Fruit fly (Drosophila melanogaster) whole organism, embryonic: ENCODE results near the gene mRpL48.

Experiments
- Ada2b ChIP-seq: fragments of 200-800 bp; sonication (Bioruptor generic); IDR thresholded peaks from 2 replicates; pipeline ENCODE4 v1.3.6; 2022; ENCODE audit warnings: missing biosample characterization, missing genetic modification characterization
- Bteb2 ChIP-seq: fragments of 200-800 bp; sonication (Bioruptor generic); optimal IDR thresholded peaks from 2 replicates; lab custom pipeline; 2016; ENCODE audit warnings: missing biosample characterization, missing genetic modification characterization
- CG10321 ChIP-seq: fragments of 200-800 bp; sonication (Bioruptor generic); IDR thresholded peaks from 2 replicates; pipeline ENCODE4 v1.3.6; 2022; ENCODE audit warnings: missing biosample characterization, missing genetic modification characterization
- CG13287 ChIP-seq: fragments of 200-800 bp; sonication (Bioruptor generic); IDR thresholded peaks from 2 replicates; pipeline ENCODE4 v1.3.6; 2022; ENCODE audit warnings: missing biosample characterization, missing genetic modification characterization; ENCODE audit not compliant: partially characterized antibody
- CG13296 ChIP-seq: fragments of 200-800 bp; sonication (Bioruptor generic); optimal IDR thresholded peaks from 3 replicates; lab custom pipeline; 2018; ENCODE audit warnings: missing biosample characterization, mild to moderate bottlenecking, missing genetic modification characterization
- CG14710 ChIP-seq: fragments of 200-800 bp; sonication (Bioruptor generic); optimal IDR thresholded peaks from 3 replicates; lab custom pipeline; 2019; ENCODE audit warnings: missing biosample characterization, mild to moderate bottlenecking, missing genetic modification characterization, moderate library complexity
- CG15601 ChIP-seq: fragments of 200-800 bp; sonication (Bioruptor generic); optimal IDR thresholded peaks from 3 replicates; lab custom pipeline; 2019; ENCODE audit warnings: missing biosample characterization, mild to moderate bottlenecking, missing genetic modification characterization, moderate library complexity
- CG2129 ChIP-seq: fragments of 200-800 bp; sonication (Bioruptor generic); IDR thresholded peaks from 2 replicates; pipeline ENCODE4 v1.3.6; 2022; ENCODE audit warnings: missing biosample characterization, missing genetic modification characterization; ENCODE audit not compliant: partially characterized antibody
- CG2678 ChIP-seq: fragments of 200-800 bp; sonication (Bioruptor generic); optimal IDR thresholded peaks from 3 replicates; lab custom pipeline; 2019; ENCODE audit warnings: missing biosample characterization, mild to moderate bottlenecking, missing genetic modification characterization, moderate library complexity
- CG2712 ChIP-seq: fragments of 200-800 bp; optimal IDR thresholded peaks from 3 replicates; lab custom pipeline; 2019; ENCODE audit warnings: missing biosample characterization, mild to moderate bottlenecking, missing genetic modification characterization, moderate library complexity
- CG31224 ChIP-seq: fragments of 200-800 bp; sonication (Bioruptor generic); IDR thresholded peaks from 2 replicates; pipeline ENCODE4 v1.3.6; 2022; ENCODE audit warnings: missing biosample characterization, missing genetic modification characterization
- CG3281 ChIP-seq: fragments of 200-800 bp; sonication (Bioruptor generic); optimal IDR thresholded peaks from 3 replicates; lab custom pipeline; 2017; ENCODE audit warnings: missing biosample characterization, mild to moderate bottlenecking, missing genetic modification characterization
- CG43689 ChIP-seq: fragments of 200-800 bp; sonication (Bioruptor generic); IDR thresholded peaks from 2 replicates; pipeline ENCODE4 v1.3.6; 2022; ENCODE audit warnings: missing biosample characterization, missing genetic modification characterization
- CG4730 ChIP-seq: fragments of 200-800 bp; sonication (Bioruptor generic); IDR thresholded peaks from 2 replicates; pipeline ENCODE4 v1.3.6; 2022; ENCODE audit warnings: missing biosample characterization, missing genetic modification characterization
- CG6683 ChIP-seq: fragments of 200-800 bp; sonication (Bioruptor generic); optimal IDR thresholded peaks from 2 replicates; lab custom pipeline; 2017; ENCODE audit warnings: missing biosample characterization, mild to moderate bottlenecking, missing genetic modification characterization, missing genetic modification reagents
- CG8290 ChIP-seq, 3 experiments: fragments of 200-800 bp; sonication (Bioruptor generic); optimal IDR thresholded peaks; 2 replicates each; lab custom pipeline; 2016 to 2019; ENCODE audit warnings: missing biosample characterization in 3 of 3, missing genetic modification characterization in 3 of 3, mild to moderate bottlenecking in 2 of 3, moderate library complexity in 1 of 3
- CG9437 ChIP-seq: fragments of 200-800 bp; sonication (Bioruptor generic); optimal IDR thresholded peaks from 2 replicates; lab custom pipeline; 2018; ENCODE audit warnings: missing biosample characterization, mild to moderate bottlenecking, missing genetic modification characterization
- Doc3 ChIP-seq: fragments of 200-800 bp; sonication (Bioruptor generic); IDR thresholded peaks from 3 replicates; pipeline ENCODE4 v1.3.6; 2022; ENCODE audit warnings: missing biosample characterization, missing genetic modification characterization; ENCODE audit not compliant: partially characterized antibody
- Fer3 ChIP-seq: fragments of 200-800 bp; sonication (Bioruptor generic); optimal IDR thresholded peaks from 2 replicates; lab custom pipeline; 2018; ENCODE audit warnings: missing biosample characterization, mild to moderate bottlenecking, missing genetic modification characterization, moderate library complexity
- HmgZ ChIP-seq: fragments of 200-800 bp; sonication (Bioruptor generic); optimal IDR thresholded peaks from 2 replicates; lab custom pipeline; 2018; ENCODE audit warnings: missing biosample characterization, mild to moderate bottlenecking, missing genetic modification characterization
- Hr78 ChIP-seq, 2 experiments: fragments of 200-800 bp in 1 of 2; fragments of >200 bp in 1 of 2; sonication (Bioruptor generic) in 1 of 2; optimal IDR thresholded peaks; 2 replicates each; lab custom pipeline; 2017 to 2019; ENCODE audit warnings: missing biosample characterization in 2 of 2, missing genetic modification characterization in 2 of 2, mild to moderate bottlenecking in 1 of 2, moderate library complexity in 1 of 2
- Med ChIP-seq: fragments of 200-800 bp; sonication (Bioruptor generic); peaks from one replicate; lab custom pipeline; 2016; ENCODE audit warnings: missing biosample characterization, missing genetic modification characterization, mild to moderate bottlenecking, inconsistent platforms, moderate library complexity
- Oli ChIP-seq: fragments of 200-800 bp; sonication (Bioruptor generic); optimal IDR thresholded peaks from 2 replicates; lab custom pipeline; 2018; ENCODE audit warnings: missing biosample characterization, mild to moderate bottlenecking, missing genetic modification characterization, moderate library complexity
- Pdp1 ChIP-seq, 2 experiments: fragments of 200-800 bp; sonication (Bioruptor generic); optimal IDR thresholded peaks; 3 replicates each; lab custom pipeline; 2016; ENCODE audit warnings: missing biosample characterization in 2 of 2, missing genetic modification characterization in 2 of 2, mild to moderate bottlenecking in 1 of 2, moderate library complexity in 1 of 2
- ara ChIP-seq: fragments of 200-800 bp; sonication (Bioruptor generic); IDR thresholded peaks from 2 replicates; pipeline ENCODE4 v1.3.6; 2022; ENCODE audit warnings: missing biosample characterization, missing genetic modification characterization
- bsh ChIP-seq, 2 experiments: fragments of 200-800 bp; sonication (Bioruptor generic); optimal IDR thresholded peaks; 2 replicates each; lab custom pipeline; 2017 to 2018; ENCODE audit warnings: mild to moderate bottlenecking in 2 of 2, missing biosample characterization in 2 of 2, missing genetic modification characterization in 2 of 2, moderate library complexity in 1 of 2
- chinmo ChIP-seq: fragments of 200-800 bp; sonication (Bioruptor generic); IDR thresholded peaks from 4 replicates; pipeline ENCODE4 v1.3.6; 2022; ENCODE audit warnings: missing biosample characterization, missing genetic modification characterization; ENCODE audit not compliant: partially characterized antibody
- da ChIP-seq: fragments of 200-800 bp; sonication (Bioruptor generic); optimal IDR thresholded peaks from 2 replicates; lab custom pipeline; 2016; ENCODE audit warnings: missing biosample characterization, missing genetic modification characterization
- esg ChIP-seq: fragments of 200-800 bp; sonication (Bioruptor generic); conservative IDR thresholded peaks from 2 replicates; pipeline ENCODE4 v1.3.6; 2022; ENCODE audit warnings: missing biosample characterization, missing genetic modification characterization
- exex ChIP-seq: fragments of 200-800 bp; sonication (Bioruptor generic); optimal IDR thresholded peaks from 4 replicates; lab custom pipeline; 2018; ENCODE audit warnings: missing biosample characterization, mild to moderate bottlenecking, missing genetic modification characterization, moderate library complexity
- fru ChIP-seq: fragments of >200 bp; optimal IDR thresholded peaks from 2 replicates; lab custom pipeline; 2017
- gem ChIP-seq: fragments of 200-800 bp; sonication (Bioruptor generic); optimal IDR thresholded peaks from 2 replicates; lab custom pipeline; 2019; ENCODE audit warnings: missing biosample characterization, mild to moderate bottlenecking, missing genetic modification characterization, moderate library complexity
- gsb ChIP-seq: fragments of 200-800 bp; sonication (Bioruptor generic); IDR thresholded peaks from 2 replicates; pipeline ENCODE4 v1.3.6; 2022; ENCODE audit warnings: missing biosample characterization, missing genetic modification characterization
- insv ChIP-seq, 2 experiments: fragments of 200-800 bp; sonication (Bioruptor generic); optimal IDR thresholded peaks; 3 replicates each; lab custom pipeline; 2016 to 2018; ENCODE audit warnings: missing biosample characterization in 2 of 2, missing genetic modification characterization in 2 of 2
- kni ChIP-seq: fragments of 200-800 bp; sonication (Bioruptor generic); optimal IDR thresholded peaks from 3 replicates; lab custom pipeline; 2017; ENCODE audit warnings: mild to moderate bottlenecking, missing biosample characterization, missing genetic modification reagents, missing genetic modification characterization
- lab ChIP-seq: fragments of 200-800 bp; sonication (Bioruptor generic); optimal IDR thresholded peaks from 3 replicates; lab custom pipeline; 2017; ENCODE audit warnings: missing biosample characterization, missing genetic modification characterization, mild to moderate bottlenecking, moderate library complexity, missing genetic modification reagents
- org-1 ChIP-seq: fragments of 200-800 bp; sonication (Bioruptor generic); optimal IDR thresholded peaks from 2 replicates; lab custom pipeline; 2017; ENCODE audit warnings: missing biosample characterization, missing genetic modification characterization
- otp ChIP-seq: fragments of 200-800 bp; sonication (Bioruptor generic); IDR thresholded peaks from 3 replicates; pipeline ENCODE4, ENCODE4 v1.3.6; 2022; ENCODE audit warnings: missing biosample characterization, missing genetic modification characterization
- pfk ChIP-seq: fragments of 200-800 bp; sonication (Bioruptor generic); optimal IDR thresholded peaks from 2 replicates; lab custom pipeline; 2018; ENCODE audit warnings: missing biosample characterization, mild to moderate bottlenecking, missing genetic modification characterization, moderate library complexity
- row ChIP-seq: fragments of 200-800 bp; sonication (Bioruptor generic); IDR thresholded peaks from 3 replicates; pipeline ENCODE4 v1.3.6; 2022; ENCODE audit warnings: missing biosample characterization, missing genetic modification characterization
- seq ChIP-seq: fragments of 200-800 bp; sonication (Bioruptor generic); IDR thresholded peaks from 2 replicates; pipeline ENCODE4 v1.3.6; 2022; ENCODE audit warnings: missing biosample characterization, missing genetic modification characterization
- sug ChIP-seq: fragments of 200-800 bp; optimal IDR thresholded peaks from 2 replicates; lab custom pipeline; 2019; ENCODE audit warnings: missing biosample characterization, mild to moderate bottlenecking, missing genetic modification characterization, moderate library complexity
- tup ChIP-seq: fragments of 200-800 bp; sonication (Bioruptor generic); optimal IDR thresholded peaks from 2 replicates; lab custom pipeline; 2016; ENCODE audit warnings: missing biosample characterization, mild to moderate bottlenecking, missing genetic modification characterization, moderate library complexity
- vvl ChIP-seq: fragments of 200-800 bp; sonication (Bioruptor generic); IDR thresholded peaks from 2 replicates; pipeline ENCODE4 v1.3.6; 2022; ENCODE audit warnings: missing biosample characterization, missing genetic modification characterization
- wor ChIP-seq: fragments of 200-800 bp; sonication (Bioruptor generic); IDR thresholded peaks from 2 replicates; pipeline ENCODE4 v1.3.6; 2022; ENCODE audit warnings: missing biosample characterization, missing genetic modification characterization
- zfh1 ChIP-seq: fragments of 200-800 bp; sonication (Bioruptor generic); IDR thresholded peaks from 3 replicates; pipeline ENCODE4 v1.3.6; 2022; ENCODE audit warnings: missing biosample characterization, missing genetic modification characterization

mRpL48 gene

DNA sequence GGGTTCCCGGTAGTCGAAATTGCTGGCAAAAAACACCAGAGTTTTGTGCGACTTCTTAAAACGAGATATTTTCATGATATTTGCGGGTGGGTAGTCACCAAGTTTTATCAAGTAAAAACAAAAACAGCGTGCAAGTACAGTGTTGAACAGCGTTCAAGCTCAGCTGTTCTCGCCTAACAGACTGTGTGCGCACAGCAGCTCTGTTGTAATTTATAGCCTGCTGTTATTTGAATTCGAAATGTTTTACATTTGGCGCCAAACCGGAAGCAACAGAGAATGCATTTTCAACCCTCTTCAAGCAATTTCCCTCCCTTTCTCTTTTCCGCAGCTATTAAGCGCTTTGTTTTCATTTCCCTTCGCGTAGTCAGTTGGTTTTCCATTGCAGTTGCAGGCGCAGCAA, 21.9 kb downstream of the mRpL48 start, which contains the start of the genes CG17652 and CG17646 (continued):
- no peak for TF ChIP-seq CG13296 (GFP tag; lab: Kevin White, UChicago)
- TF ChIP-seq CG6683 (GFP tag; lab: Kevin White, UChicago), result no peak
- TF ChIP-seq CG13287 (GFP tag; lab: Robert Waterston, UW), result peak; percentile 36; the same call in 1 of the 2 replicates
- TF ChIP-seq sug, result no peak
- TF ChIP-seq CG31224 (GFP tag; lab: Robert Waterston, UW), result no peak
- TF ChIP-seq zfh1, result 0 out of 3 replicates have a peak, but pooled peaks have one; percentile 31
- TF ChIP-seq tup (GFP tag; lab: Kevin White, UChicago), result no peak
- TF ChIP-seq seq (GFP tag; lab: Robert Waterston, UW), result peak; percentile 13; the same call in 1 of the 2 replicates
- TF ChIP-seq Pdp1 (GFP tag; optimal IDR thresholded peaks at IDR 0.05; lab: Kevin White, UChicago), result peak in 1 of 2 experiments; percentile 2
- peak; percentile 11 for TF ChIP-seq CG14710 (tag; lab: Kevin White, UChicago)

DNA sequence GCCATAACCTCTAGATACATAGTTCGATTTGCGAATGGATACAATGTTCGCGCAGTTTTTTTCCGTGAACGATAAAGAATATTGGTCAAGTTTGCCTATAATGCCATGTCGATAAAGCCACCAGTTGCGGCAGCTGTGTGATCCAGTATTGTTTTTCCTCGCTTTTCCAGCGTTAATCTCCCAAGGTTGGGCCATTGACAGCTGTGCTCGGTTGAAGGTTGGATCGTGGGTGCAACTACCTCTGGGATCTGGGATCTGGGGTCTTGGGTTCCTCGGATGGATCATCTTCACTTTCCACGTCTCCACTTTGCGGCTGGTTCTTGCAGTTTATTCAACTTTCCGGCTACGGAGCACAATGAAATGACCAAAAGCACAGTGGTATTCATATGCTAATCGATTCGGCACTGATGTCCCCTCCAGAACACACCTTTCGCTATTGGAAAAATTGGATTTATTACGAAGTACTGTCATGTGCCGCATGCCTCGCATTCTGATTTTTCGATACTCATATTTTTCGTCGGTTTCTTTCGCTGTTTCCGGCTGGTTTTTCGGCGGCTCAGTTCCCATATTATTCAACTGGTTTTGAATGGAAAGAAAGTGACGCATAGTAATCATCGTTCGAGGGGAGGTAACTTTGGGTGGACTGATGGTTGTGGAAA, 23.0 kb downstream of the mRpL48 start:
- TF ChIP-seq Med (GFP tag; lab: Kevin White, UChicago), result peak; percentile 33
- no peak for TF ChIP-seq pfk
- 0 out of 4 replicates have a peak, but pooled peaks have one; percentile 22 for TF ChIP-seq chinmo (GFP tag; lab: Robert Waterston, UW)
- TF ChIP-seq CG4730 (GFP tag; lab: Robert Waterston, UW), result no peak
- no peak for TF ChIP-seq row (GFP tag; lab: Robert Waterston, UW)
- TF ChIP-seq otp (GFP tag; lab: Robert Waterston, UW), result no peak
- TF ChIP-seq insv (GFP tag; optimal IDR thresholded peaks at IDR 0.05; lab: Kevin White, UChicago), result no peak
- TF ChIP-seq kni, result peak; percentile 67

DNA sequence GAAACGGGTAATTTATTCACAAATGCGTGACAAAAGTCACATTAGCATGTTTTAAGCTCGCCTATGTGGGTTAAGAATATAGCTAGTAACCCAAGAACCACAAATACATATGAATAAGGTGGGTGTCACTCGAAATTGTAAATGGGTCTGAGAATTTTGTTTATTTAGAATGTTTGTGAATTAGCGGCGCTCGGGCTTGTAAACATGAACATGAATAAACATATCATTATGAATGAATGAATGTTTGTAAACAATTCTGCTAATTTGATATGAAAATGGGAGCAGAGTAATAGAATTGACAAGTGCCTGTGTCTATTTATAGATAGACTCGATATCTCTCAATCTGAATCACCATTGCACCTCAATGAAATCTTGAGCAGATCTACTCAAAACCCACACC, 24.9 kb downstream of the mRpL48 start:
- TF ChIP-seq CG2129 (GFP tag; lab: Robert Waterston, UW), result no peak
- peak; percentile 16; the same call in 1 of the 2 replicates for TF ChIP-seq vvl
- peak; percentile 9 for TF ChIP-seq Fer3 (tag; lab: Kevin White, UChicago)
- TF ChIP-seq wor (GFP tag; lab: Robert Waterston, UW), result no peak
- TF ChIP-seq bsh (GFP tag; optimal IDR thresholded peaks at IDR 0.05; lab: Kevin White, UChicago), result peak in 1 of 2 experiments; percentile 39
- TF ChIP-seq exex, result no peak
- TF ChIP-seq CG8290 (GFP tag; optimal IDR thresholded peaks at IDR 0.05; lab: Kevin White, UChicago), result no peak
- TF ChIP-seq CG8290 (tag; optimal IDR thresholded peaks at IDR 0.05; lab: Kevin White, UChicago), result peak in 1 of 2 experiments; percentile 27
- no peak for TF ChIP-seq CG43689 (GFP tag; lab: Robert Waterston, UW)
- no peak for TF ChIP-seq Doc3 (GFP tag; lab: Robert Waterston, UW)
- no peak for TF ChIP-seq Oli (tag; lab: Kevin White, UChicago)
- no peak for TF ChIP-seq HmgZ (tag; lab: Kevin White, UChicago)
- no peak for TF ChIP-seq Bteb2 (GFP tag; lab: Kevin White, UChicago)
- TF ChIP-seq gsb (GFP tag; lab: Robert Waterston, UW), result no peak
- TF ChIP-seq org-1, result no peak
- TF ChIP-seq CG2678 (tag; lab: Kevin White, UChicago), result peak; percentile 17
- no peak for TF ChIP-seq CG10321 (GFP tag; lab: Robert Waterston, UW)
- TF ChIP-seq CG9437, result no peak
- TF ChIP-seq lab, result peak; percentile 33
- TF ChIP-seq da (GFP tag; lab: Kevin White, UChicago), result no peak
- TF ChIP-seq pfk, result no peak
- peak; percentile 22 for TF ChIP-seq gem (tag; lab: Kevin White, UChicago)
- no peak for TF ChIP-seq fru
- no peak for TF ChIP-seq Ada2b (GFP tag; lab: Robert Waterston, UW)
- TF ChIP-seq CG15601 (tag; lab: Kevin White, UChicago), result peak; percentile 49
- no peak for TF ChIP-seq esg (GFP tag; lab: Robert Waterston, UW)
- TF ChIP-seq ara (GFP tag; lab: Robert Waterston, UW), result 0 out of 2 replicates have a peak, but pooled peaks have one; percentile 27
- TF ChIP-seq Hr78 (GFP tag; optimal IDR thresholded peaks at IDR 0.05; lab: Kevin White, UChicago), result no peak
- peak; percentile 40 for TF ChIP-seq CG3281 (GFP tag; lab: Kevin White, UChicago)
- no peak for TF ChIP-seq CG2712 (tag; lab: Kevin White, UChicago)
